Fruit fly (Drosophila melanogaster): ENCODE results near the gene CG46525.
A peak's percentile ranks its signal among the peaks of the same experiment; 100 is the strongest.

The CG46525 gene

DNA sequence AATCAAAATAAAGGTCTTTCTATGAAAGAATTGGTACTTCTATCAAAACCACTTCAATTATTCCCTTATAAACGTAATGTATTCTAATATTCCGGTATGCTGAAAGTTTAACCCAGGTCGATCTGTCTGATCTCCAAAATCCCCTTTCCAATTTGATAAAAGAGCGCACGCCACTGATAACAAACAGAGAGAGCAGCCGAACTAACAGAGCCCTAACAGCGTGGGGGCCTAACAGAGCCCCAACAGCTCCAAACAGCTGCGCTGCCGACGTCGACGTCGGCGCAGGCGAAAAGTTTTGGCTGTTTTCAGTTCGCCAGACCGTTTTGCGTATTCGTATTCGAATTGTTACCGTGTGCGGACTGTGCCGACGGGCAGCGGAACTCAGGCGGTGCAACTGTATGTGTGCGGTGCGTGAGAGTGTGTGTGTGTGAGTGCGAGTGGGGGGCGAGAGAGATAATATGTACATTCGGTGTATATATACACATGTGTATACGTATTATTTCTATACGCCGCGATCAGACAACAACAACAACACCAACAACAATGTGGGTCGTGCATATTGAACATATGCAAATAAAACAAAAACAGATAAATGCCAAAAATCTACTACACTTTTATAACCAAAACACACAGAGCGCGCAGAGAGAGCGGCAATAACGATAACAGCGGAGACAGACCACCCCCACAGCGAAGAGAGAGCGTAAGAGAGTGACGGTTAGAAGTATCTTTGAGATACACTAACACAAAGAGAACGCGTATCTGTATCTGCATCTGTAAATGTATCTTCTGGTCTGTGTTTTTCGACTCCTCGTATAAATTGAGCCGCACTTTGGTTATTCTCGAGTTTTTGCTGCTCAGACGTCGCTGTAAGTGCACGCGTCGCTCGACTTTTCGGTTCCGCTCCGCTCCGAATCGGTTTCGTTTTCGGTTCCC is 12.0 kb downstream of the CG46525 start, which contains the start of gene Oatp74D (continued):
- TF ChIP-seq Mes4 (GFP tag; optimal IDR thresholded peaks at IDR 0.05): peak; percentile 46
- no peak for TF ChIP-seq zen (tag; optimal IDR thresholded peaks at IDR 0.05)
- TF ChIP-seq cwo (GFP tag; optimal IDR thresholded peaks at IDR 0.05): peak; percentile 67
- TF ChIP-seq Gug (GFP tag; IDR thresholded peaks at IDR 0.05): peak; percentile 11; the same call in 1 of the 4 replicates
- no peak for TF ChIP-seq CG9876 (GFP tag; optimal IDR thresholded peaks at IDR 0.05)
- TF ChIP-seq Atf3 (GFP tag; optimal IDR thresholded peaks at IDR 0.05): no peak
- TF ChIP-seq hb (GFP tag; IDR thresholded peaks at IDR 0.05; ENCODE audit: partially characterized antibody): no peak
- peak; percentile 83 for TF ChIP-seq nau (GFP tag; optimal IDR thresholded peaks at IDR 0.05)
- TF ChIP-seq Camta (GFP tag; optimal IDR thresholded peaks at IDR 0.05): peak; percentile 24
- peak; percentile 45; the same call in 1 of the 3 replicates for TF ChIP-seq Dbx (GFP tag; IDR thresholded peaks at IDR 0.05)
- TF ChIP-seq CG2120 (GFP tag; optimal IDR thresholded peaks at IDR 0.05): peak; percentile 70
- no peak for TF ChIP-seq ato (GFP tag; IDR thresholded peaks at IDR 0.05; ENCODE audit: partially characterized antibody)
- no peak for TF ChIP-seq trh (GFP tag; optimal IDR thresholded peaks at IDR 0.05)
- TF ChIP-seq Dad (GFP tag; optimal IDR thresholded peaks at IDR 0.05): no peak
- no peak for TF ChIP-seq Dip2 (GFP tag; IDR thresholded peaks at IDR 0.05)
- TF ChIP-seq hkb (optimal IDR thresholded peaks at IDR 0.05): no peak
- TF ChIP-seq hkb (GFP tag; IDR thresholded peaks at IDR 0.05): peak; percentile 44
- no peak; the same call in 1 of the 2 replicates for TF ChIP-seq seq (GFP tag; IDR thresholded peaks at IDR 0.05)
- no peak for TF ChIP-seq cad (GFP tag; optimal IDR thresholded peaks at IDR 0.05)
- TF ChIP-seq CG34224 (GFP tag; IDR thresholded peaks at IDR 0.05; ENCODE audit: partially characterized antibody): peak; percentile 56; the same call in 2 of the 3 replicates
- TF ChIP-seq CG12942 (GFP tag; optimal IDR thresholded peaks at IDR 0.05): no peak
- no peak; the same call in 2 of the 3 replicates for TF ChIP-seq C15 (GFP tag; IDR thresholded peaks at IDR 0.05)
- no peak for TF ChIP-seq emc (GFP tag; optimal IDR thresholded peaks at IDR 0.05)
- TF ChIP-seq Poxn (GFP tag; IDR thresholded peaks at IDR 0.05): no peak
- no peak for TF ChIP-seq Tbp (GFP tag; optimal IDR thresholded peaks at IDR 0.05)
- TF ChIP-seq CG3407 (GFP tag; optimal IDR thresholded peaks at IDR 0.05): peak; percentile 74
- TF ChIP-seq CG14965 (GFP tag; optimal IDR thresholded peaks at IDR 0.05; ENCODE audit: borderline replicate concordance): no peak
- TF ChIP-seq CG6813 (GFP tag; optimal IDR thresholded peaks at IDR 0.05): peak; percentile 9
- TF ChIP-seq Max (GFP tag; optimal IDR thresholded peaks at IDR 0.05): no peak
- TF ChIP-seq CG11504 (tag; optimal IDR thresholded peaks at IDR 0.05): peak; percentile 23
- peak; percentile 51 for TF ChIP-seq CG10209 (GFP tag; optimal IDR thresholded peaks at IDR 0.05)
- no peak for TF ChIP-seq Rx (GFP tag; IDR thresholded peaks at IDR 0.05)
- TF ChIP-seq CG33557 (GFP tag; optimal IDR thresholded peaks at IDR 0.05): peak; percentile 74
- TF ChIP-seq HmgD (GFP tag; optimal IDR thresholded peaks at IDR 0.05): peak; percentile 40
- no peak for TF ChIP-seq CG2889 (GFP tag; IDR thresholded peaks at IDR 0.05)
- peak; percentile 39; the same call in 1 of the 3 replicates for TF ChIP-seq HLH4C (GFP tag; IDR thresholded peaks at IDR 0.05; ENCODE audit: partially characterized antibody)
- TF ChIP-seq Lpt (GFP tag; optimal IDR thresholded peaks at IDR 0.05): no peak
- peak; percentile 33 for TF ChIP-seq Blimp-1 (GFP tag; optimal IDR thresholded peaks at IDR 0.05)
- no peak for TF ChIP-seq btn (GFP tag; optimal IDR thresholded peaks at IDR 0.05)
- 0 out of 3 replicates have a peak, but pooled peaks have one; percentile 44 for TF ChIP-seq gce (GFP tag; IDR thresholded peaks at IDR 0.05)
- peak; percentile 78 for TF ChIP-seq z (GFP tag; IDR thresholded peaks at IDR 0.05)
- TF ChIP-seq CG6683 (GFP tag; optimal IDR thresholded peaks at IDR 0.05): peak; percentile 53
- peak; percentile 2 for TF ChIP-seq Dip3 (GFP tag; optimal IDR thresholded peaks at IDR 0.05)
- TF ChIP-seq CG2875 (GFP tag; optimal IDR thresholded peaks at IDR 0.05): peak; percentile 39
- no peak for TF ChIP-seq CG10267 (tag; optimal IDR thresholded peaks at IDR 0.05)
- TF ChIP-seq CG31441 (GFP tag; IDR thresholded peaks at IDR 0.05): no peak
- TF ChIP-seq lmd (GFP tag; IDR thresholded peaks at IDR 0.05): 0 out of 2 replicates have a peak, but pooled peaks have one; percentile 10
- TF ChIP-seq CG11723 (GFP tag; optimal IDR thresholded peaks at IDR 0.05): peak; percentile 53
- TF ChIP-seq CG1602 (GFP tag; optimal IDR thresholded peaks at IDR 0.05): no peak
